Worm (Caenorhabditis elegans) whole organism, dauer: ENCODE measurements around the gene F35C11.4.

ENCODE experiments used
- unc-62 ChIP-seq: sonication (generic microtip); optimal IDR thresholded peaks from 2 replicates; lab custom pipeline; 2017; ENCODE audit warnings: missing biosample characterization, missing genetic modification reagents, missing genetic modification characterization

The F35C11.4 gene

DNA sequence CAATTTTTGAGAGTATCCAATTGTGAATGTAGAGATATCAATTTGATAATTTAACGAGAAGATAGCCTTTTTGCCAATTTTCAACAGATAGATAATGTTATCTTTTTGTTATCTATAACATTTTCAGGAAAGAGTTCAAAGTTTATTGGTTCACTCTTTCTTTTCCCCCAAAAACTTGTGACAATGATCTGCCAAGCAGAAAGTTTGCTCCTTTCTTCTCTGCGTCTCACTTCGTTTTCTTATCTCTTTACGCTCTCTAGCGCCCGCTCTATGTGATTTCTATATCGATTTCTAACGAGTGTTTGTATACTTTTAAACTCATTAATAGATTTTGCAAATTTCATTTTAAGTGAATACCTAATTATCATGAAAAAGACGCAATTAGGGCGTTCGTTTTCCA is 22.3 kb upstream of the F35C11.4 start:
- no peak for TF ChIP-seq unc-62 (GFP tag; lab: Kevin White, UChicago)

DNA sequence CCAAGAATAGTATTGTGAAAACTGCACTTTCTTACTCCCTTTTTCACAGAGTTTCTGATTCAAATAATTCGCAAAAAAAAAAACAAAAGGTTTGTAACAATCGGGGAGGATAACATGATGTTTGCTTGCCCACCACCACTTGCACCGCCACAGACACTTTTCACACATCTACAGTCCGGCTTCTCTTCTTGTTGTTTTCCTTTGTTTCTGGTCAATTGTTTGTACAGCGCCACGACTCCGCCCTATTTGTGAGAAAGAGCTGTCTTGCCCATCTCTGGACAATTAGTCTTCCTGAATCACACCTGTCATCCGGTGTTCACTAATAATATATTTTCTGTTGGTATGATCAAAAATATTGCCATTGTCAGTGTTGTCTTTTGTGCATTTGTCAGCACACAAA is 17.8 kb upstream of the F35C11.4 start, which contains the start of gene M110.9:
Gene M110.9 (plus strand): TSS at position 301 of the 400 bp plus-strand sequence.
- TF ChIP-seq unc-62 (GFP tag; lab: Kevin White, UChicago): no peak

DNA sequence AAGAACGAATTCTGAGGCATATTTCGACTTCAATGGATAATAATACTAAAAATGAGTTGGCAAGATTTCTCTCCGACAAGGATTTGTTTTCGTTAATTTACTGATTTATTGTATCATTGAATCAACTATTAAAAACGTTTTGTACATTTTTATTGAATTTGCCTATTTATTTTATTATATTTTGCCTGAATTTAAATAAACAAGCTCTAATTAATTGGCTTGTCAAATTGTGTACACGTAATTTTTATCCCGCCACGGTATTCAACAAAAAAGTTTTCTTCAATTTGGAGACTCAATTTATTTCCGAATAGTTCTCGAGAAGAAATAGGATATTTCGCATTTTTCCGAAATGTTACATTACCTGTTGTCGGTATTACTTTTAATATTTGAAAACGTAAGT is 16.3 kb upstream of the F35C11.4 start, which contains the start of gene M110.7:
Gene M110.7 (plus strand): TSS at position 301 of the 400 bp plus-strand sequence.
- TF ChIP-seq unc-62 (GFP tag; lab: Kevin White, UChicago): no peak

DNA sequence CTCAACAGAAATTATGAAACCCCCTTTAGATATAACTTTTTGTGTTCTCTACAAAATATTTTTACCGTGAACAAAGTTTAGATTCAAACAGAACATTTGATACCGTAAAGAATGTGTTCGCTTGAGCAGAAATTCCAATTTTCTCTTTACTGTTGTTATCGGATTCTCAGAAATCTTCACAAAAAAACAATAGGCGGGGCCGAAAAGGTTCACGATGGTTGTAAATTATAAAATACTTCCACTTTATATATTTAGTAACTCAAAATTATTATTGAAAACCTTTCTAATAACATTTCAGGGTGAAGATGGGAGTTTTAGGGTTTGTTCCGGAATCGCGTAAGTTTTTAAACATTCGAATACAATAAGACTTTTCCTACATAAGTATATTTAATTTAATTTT is 10.6 kb upstream of the F35C11.4 start, which contains the start of gene nlp-5:
Gene nlp-5 (plus strand): TSS at position 301 of the 400 bp plus-strand sequence.
- TF ChIP-seq unc-62 (GFP tag; lab: Kevin White, UChicago): no peak

DNA sequence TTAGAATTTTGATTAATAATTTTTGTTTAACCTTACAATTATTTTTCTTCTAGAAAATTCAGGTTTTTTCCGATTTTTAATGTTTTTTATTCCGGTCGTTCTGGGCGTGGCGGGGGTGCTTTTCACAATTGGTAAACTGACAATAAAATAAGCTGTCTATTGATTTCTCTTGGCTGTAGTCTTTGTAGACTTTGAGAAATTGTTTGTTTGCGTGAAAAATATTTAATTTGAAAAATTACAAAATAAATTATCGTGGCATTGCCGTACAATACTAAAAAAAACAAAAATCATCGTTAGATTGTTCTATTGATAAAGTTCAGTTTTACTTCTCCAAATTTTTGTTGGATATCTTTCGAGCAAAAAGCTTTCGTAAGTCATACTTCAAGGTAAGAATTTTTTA is 2.3 kb upstream of the F35C11.4 start, which contains the start of gene F35C11.3:
Gene F35C11.3 (plus strand): TSS at position 301 of the 400 bp plus-strand sequence.
- no peak for TF ChIP-seq unc-62 (GFP tag; lab: Kevin White, UChicago)

DNA sequence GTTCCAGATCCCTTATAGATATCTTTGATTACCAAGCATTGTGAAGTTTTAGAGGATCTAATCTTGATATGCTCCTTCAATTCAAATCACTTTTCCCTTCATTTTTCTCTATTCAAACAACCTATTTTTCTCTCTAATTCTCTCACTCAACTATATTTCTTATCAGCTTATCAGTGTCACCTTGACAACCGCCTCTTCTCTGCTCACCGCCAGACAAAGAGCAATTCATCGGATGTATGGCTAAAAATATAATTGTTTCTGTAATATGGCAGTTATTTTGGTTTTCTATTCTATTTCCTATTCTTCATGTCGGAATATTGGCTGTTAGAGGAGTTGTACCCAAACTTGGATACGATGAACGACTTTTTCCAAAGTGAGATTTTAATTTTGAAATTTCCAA is 906 bp downstream of the F35C11.4 start:
- no peak for TF ChIP-seq unc-62 (GFP tag; lab: Kevin White, UChicago)

DNA sequence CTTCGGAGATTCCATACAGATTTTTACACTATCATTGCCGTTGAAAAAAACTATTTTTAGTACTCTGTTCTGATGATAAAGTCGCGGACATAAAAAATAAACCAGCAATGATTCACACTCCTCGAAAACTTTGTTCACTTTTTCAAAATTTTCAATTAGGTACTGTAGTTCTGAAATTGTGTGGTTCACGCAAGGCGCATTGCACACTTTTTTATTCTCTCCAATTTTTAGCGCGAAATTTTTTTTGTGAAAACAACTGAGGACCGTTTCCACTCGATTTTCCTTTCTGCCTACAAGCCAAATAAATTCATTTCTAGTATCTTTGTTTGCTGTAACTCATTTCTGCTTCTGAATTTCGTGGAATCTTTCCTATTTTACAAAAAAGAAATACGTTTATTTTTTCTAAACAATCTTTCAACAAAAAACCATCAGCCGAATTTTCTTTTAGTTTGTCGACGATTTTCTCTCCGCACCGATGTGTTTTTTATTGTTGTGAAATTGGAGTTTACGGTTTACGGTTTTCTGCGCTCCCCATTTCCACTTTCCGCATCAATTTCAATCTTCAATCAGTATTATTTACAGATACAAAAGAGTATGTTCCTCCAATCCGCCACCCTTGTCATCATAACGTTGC is 4.5 kb downstream of the F35C11.4 start, which contains the start of gene F35C11.5:
Gene F35C11.5 (plus strand): TSS at position 584 of the 634 bp plus-strand sequence.
- no peak for TF ChIP-seq unc-62 (GFP tag; lab: Kevin White, UChicago)

DNA sequence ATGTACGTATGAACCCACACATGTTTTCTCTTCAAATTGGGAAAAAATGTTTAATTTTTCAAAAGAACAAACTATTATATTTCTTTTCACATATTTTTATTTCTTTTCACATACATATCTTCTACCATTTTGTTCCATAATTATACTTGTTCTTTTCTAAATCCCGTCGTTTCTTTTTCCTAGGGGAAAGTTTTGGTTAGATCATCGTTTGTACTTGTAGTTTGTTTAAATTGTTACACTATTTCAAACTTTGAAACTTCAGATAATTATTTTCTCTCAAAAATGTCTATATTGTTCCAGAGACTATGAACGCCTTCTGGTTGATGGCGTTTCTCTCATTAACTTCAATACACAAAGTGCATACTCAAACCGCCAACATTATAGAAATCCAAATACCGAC is 7.2 kb downstream of the F35C11.4 start, which contains the start of gene F35C11.7:
Gene F35C11.7 (plus strand): TSS at position 301 of the 400 bp plus-strand sequence.
- no peak for TF ChIP-seq unc-62 (GFP tag; lab: Kevin White, UChicago)

DNA sequence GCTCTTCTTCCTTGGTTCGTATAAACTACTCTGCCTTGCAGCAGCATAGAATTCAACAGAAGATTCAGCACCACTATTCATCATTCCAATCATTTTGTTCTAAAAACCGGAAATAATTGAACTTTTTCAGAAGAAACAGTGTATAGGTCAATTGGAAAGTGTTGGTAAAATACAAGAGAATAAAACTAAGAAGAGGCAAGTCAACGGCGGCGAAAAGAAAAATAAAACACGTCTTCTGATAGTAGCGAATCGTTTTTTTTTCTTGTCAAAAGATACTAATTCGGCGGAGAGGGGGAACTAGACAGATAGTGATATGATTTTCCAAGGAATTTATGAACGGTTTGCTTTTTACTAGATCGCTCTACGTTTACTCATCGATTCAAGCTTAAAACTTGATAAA is 10.2 kb downstream of the F35C11.4 start, which contains the start of gene F35C11.6:
Gene F35C11.6 (minus strand): TSS at position 101 of the 400 bp plus-strand sequence.
- TF ChIP-seq unc-62 (GFP tag; lab: Kevin White, UChicago): no peak

DNA sequence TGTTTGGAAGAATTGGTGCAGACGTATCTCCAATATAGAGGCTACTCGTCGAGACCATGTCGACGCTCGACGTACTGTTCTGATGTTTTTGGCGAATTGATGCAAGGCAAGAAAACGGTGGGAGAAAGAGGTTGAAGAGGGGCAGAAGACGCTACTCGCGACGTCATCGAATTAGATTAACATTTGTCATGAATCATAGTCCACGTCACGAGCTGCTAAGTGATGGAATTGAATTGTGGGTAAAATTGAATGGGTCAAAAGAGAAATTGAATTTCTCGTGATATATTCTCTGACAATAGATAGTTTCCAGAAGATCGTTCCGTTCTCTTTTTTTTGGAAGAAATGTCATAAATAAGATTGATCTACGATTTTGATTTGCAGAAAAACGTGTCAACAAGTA is 10.9 kb downstream of the F35C11.4 start:
- no peak for TF ChIP-seq unc-62 (GFP tag; lab: Kevin White, UChicago)

DNA sequence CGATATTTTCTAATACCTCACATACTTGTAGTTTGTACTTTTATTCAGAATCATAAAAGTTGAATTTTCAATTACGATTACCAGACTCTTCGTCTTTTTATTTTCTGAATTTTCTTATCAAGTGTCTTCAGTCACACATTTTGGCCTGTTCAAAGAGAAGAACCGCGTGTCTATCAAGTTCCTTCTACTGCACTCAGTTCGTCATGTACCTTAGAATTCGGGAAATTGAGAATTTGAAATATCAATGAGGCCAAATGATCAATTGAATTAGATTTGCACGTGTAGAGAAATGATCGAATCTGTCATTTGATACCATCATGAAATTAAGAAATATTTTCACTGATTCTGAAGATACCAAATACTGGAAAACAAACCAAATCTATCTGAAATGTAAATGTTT is 14.8 kb downstream of the F35C11.4 start:
- TF ChIP-seq unc-62 (GFP tag; lab: Kevin White, UChicago): no peak

DNA sequence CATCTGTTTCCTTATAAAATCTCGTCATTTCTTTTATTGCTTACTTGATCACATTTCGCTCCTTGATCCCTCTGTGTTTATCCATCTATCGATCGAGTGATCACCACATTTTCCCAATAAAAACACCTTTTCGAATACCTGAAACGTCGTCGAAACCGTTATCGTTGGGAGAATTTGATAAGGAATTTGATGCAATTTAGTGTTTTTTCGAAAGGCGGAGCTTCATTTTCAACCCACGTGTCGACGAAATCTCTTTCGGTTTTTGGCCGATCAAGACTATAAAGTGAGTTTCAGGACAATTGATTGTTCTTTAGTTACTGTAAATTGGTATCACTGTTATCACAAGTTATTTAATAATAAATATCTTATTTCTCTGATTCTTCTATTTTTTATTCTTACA is 15.8 kb downstream of the F35C11.4 start, which contains the start of gene srdh-1:
Gene srdh-1 (plus strand): TSS at position 43 of the 400 bp plus-strand sequence.
- no peak for TF ChIP-seq unc-62 (GFP tag; lab: Kevin White, UChicago)

DNA sequence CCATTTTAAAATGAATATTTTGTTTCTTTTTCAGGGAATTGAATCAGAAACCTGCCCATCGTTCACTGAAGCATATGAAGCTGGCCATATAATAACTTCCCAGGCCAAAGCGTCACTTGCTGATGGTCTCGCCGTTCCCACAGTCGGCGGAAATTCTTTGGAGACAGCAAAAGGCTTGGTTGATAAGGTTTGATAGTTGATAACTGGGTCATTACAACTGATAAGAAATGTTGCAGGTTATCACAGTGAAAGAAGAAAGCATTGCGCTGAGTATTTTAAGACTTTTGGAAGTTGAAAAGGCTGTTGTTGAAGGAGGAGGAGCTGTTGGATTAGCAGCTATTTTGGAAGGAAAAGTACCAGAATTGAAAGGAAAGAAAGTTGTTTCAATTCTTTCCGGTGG is 17.8 kb downstream of the F35C11.4 start:
- no peak for TF ChIP-seq unc-62 (GFP tag; lab: Kevin White, UChicago)

DNA sequence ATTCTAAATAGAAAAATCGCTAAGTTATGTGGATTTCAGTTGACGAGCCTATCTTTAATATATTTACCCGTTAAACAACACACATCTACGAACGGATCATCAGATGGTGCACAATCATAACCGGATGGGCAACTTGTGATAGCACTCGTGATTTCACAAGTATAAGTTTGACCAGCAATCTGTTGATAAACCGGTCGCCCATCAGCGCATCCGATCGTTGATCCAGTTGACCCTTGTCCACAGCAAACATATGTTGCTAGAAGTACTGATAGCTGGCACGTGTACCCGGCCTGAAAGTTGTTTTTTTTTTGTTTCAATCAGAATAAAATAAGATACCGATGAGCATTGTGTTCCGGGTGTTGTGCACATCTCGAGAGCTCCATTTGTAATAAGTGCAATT is 18.9 kb downstream of the F35C11.4 start:
- TF ChIP-seq unc-62 (GFP tag; lab: Kevin White, UChicago): no peak

DNA sequence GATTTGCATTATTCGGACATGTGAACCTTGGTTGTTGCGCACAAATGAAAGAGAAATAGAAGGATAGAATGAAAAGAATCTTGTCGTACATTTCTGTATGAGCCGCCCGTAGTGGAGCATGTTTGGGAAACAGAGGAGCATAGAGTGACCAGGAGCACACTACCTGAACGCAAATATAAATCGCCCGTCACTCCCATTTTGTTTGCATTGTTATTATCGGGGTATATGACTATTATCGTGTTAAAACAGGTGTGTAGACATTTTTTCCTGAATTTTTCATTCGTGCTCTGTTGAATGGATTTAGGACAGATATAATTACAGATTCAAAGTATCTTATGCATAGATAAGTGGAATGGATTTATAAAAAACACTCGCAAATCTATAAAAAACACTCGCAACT is 20.5 kb downstream of the F35C11.4 start, which contains the start of gene K01C8.2:
Gene K01C8.2 (minus strand): TSS at position 101 of the 400 bp plus-strand sequence.
- TF ChIP-seq unc-62 (GFP tag; lab: Kevin White, UChicago): no peak

DNA sequence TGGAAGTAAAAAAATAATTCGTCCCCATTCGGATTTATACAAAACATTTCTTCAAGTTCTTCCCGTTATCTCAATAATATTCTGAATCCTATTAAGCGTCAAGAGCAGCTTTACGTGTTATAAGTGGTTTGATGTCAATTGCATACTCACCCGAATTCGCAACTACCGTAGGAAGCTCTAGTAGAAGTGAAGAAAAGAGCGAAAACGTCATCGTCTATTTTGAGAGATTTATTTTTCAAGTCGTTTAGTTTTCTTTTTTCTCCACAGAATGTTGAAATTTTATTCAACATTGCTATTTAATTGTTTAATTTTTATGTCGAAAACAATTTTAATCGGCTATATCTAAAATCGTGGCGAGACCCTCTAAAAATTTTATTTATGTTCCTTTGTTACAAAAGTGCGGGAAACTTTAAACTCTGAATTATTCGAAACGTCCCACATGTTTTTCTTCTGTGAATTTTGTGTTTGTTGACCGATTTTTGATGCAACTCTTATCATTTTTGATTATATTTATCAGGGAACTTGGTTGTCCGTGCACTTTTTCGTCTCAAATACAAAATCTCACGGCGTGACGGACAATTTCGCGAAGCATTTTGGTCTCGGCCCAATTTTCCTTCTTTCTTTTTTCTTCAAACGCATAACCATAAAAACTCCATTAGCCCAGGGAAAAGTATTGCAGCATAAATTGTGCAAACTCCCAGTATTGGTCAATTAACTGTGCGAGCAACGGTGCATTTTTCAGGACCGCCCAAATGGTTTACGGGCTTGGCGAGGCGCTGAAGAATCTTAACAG is 21.2 kb downstream of the F35C11.4 start, which contains the start of gene tdc-1:
Gene tdc-1 (plus strand): TSS at position 743 of the 793 bp plus-strand sequence.
- no peak for TF ChIP-seq unc-62 (GFP tag; lab: Kevin White, UChicago)
